Fruit fly (Drosophila melanogaster): ENCODE measurements around the gene Kul.

The Kul gene

DNA sequence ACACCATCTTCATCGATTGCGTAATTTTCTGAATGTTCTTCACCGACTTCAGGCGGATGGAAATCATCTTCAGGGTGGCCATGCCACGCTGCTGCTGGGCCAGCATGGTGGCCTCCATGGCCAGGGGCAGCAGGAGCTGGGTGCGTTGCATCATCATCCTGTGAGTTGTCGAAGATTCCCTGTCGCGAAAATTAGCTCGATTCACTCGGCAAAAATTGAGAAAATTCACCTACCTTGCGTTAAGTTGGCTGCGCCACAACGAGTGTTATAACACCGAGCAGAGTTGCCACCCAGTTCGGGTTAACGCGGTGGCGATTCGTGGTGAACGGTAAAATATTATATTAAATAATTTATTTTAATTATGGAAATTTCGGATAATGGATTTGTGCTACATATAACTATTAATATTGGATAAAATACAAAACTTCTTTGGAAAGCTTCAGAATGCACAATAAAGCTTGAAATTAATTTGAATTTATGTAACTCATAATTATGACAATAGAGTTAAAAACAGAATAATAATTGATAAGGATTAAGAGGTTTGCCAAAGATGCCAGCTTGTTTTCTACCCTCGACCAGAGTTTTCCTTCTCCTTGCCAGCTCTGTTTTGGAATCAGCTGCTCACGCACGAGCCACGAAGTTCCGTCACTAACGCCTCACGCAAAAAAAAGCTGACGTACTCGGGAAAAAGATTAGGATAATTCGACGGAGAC lies 23.1 kb downstream of the Kul start, which contains the start of the genes ATPsyngamma and yata (continued):
- TF ChIP-seq Fer3 (tag; optimal IDR thresholded peaks at IDR 0.05) (peak; percentile 9), CG11085 (GFP tag; IDR thresholded peaks at IDR 0.05) (no peak), CG3847 (GFP tag; IDR thresholded peaks at IDR 0.05) (peak; percentile 59; the same call in 1 of the 2 replicates), CG9797 (GFP tag; optimal IDR thresholded peaks at IDR 0.05) (peak; percentile 13), CG13424 (tag; optimal IDR thresholded peaks at IDR 0.05) (peak; percentile 47), PHDP (tag; optimal IDR thresholded peaks at IDR 0.05) (peak; percentile 18), CG13287 (GFP tag; IDR thresholded peaks at IDR 0.05; ENCODE audit: partially characterized antibody) (peak; percentile 68), CG8478 (optimal IDR thresholded peaks at IDR 0.05) (no peak), Ptx1 (GFP tag; IDR thresholded peaks at IDR 0.05) (peak; percentile 47), Gug (GFP tag; IDR thresholded peaks at IDR 0.05) (peak; percentile 45; the same call in 1 of the 4 replicates), CG6254 (GFP tag; optimal IDR thresholded peaks at IDR 0.05) (no peak), Meics (GFP tag; optimal IDR thresholded peaks at IDR 0.05) (peak; percentile 65), amos (GFP tag; IDR thresholded peaks at IDR 0.05; ENCODE audit: partially characterized antibody) (peak; percentile 84), sens (GFP tag) (peak; percentile 74), ato (GFP tag; IDR thresholded peaks at IDR 0.05; ENCODE audit: partially characterized antibody) (peak; percentile 55), TFAM (GFP tag; optimal IDR thresholded peaks at IDR 0.05) (no peak), CG7963 (GFP tag; IDR thresholded peaks at IDR 0.05; ENCODE audit: partially characterized antibody) (peak; percentile 49; the same call in 2 of the 3 replicates), chif (GFP tag; optimal IDR thresholded peaks at IDR 0.05) (no peak), lmd (GFP tag; IDR thresholded peaks at IDR 0.05) (peak; percentile 39; the same call in 1 of the 2 replicates), Rfx (GFP tag; IDR thresholded peaks at IDR 0.05) (peak; percentile 48), CG31224 (GFP tag; IDR thresholded peaks at IDR 0.05) (no peak), insv (GFP tag; optimal IDR thresholded peaks at IDR 0.05) (peak in 1 of 2 experiments; percentile 30), BEAF-32 (GFP tag; optimal IDR thresholded peaks at IDR 0.05) (peak; percentile 78), Elba2 (GFP tag; optimal IDR thresholded peaks at IDR 0.05) (peak; percentile 9), CG12769 (tag; optimal IDR thresholded peaks at IDR 0.05) (no peak), CG10274 (GFP tag; optimal IDR thresholded peaks at IDR 0.05) (no peak), CG18764 (GFP tag; optimal IDR thresholded peaks at IDR 0.05) (peak; percentile 2), Doc2 (GFP tag; IDR thresholded peaks at IDR 0.05) (no peak), CG9727 (GFP tag; optimal IDR thresholded peaks at IDR 0.05) (peak; percentile 28), dysf (GFP tag; IDR thresholded peaks at IDR 0.05) (peak; percentile 19; the same call in 1 of the 3 replicates), YL-1 (GFP tag; optimal IDR thresholded peaks at IDR 0.05) (peak; percentile 92), Oli (tag; optimal IDR thresholded peaks at IDR 0.05) (peak; percentile 19), CG12659 (GFP tag; optimal IDR thresholded peaks at IDR 0.05) (peak; percentile 83), slou (GFP tag; optimal IDR thresholded peaks at IDR 0.05) (no peak), CG2202 (tag; optimal IDR thresholded peaks at IDR 0.05) (no peak), CTCF (GFP tag; optimal IDR thresholded peaks at IDR 0.05) (peak; percentile 9), CG9609 (GFP tag; optimal IDR thresholded peaks at IDR 0.05) (no peak), CG13775 (GFP tag; optimal IDR thresholded peaks at IDR 0.05) (peak; percentile 14), row (GFP tag; IDR thresholded peaks at IDR 0.05) (peak; percentile 86), ewg (GFP tag; optimal IDR thresholded peaks at IDR 0.05) (peak; percentile 11), Bteb2 (GFP tag; optimal IDR thresholded peaks at IDR 0.05) (no peak), Ets65A (GFP tag) (peak; percentile 31), lola (GFP tag; optimal IDR thresholded peaks at IDR 0.05) (peak in 1 of 3 experiments; percentile 35), gro (GFP tag; optimal IDR thresholded peaks at IDR 0.05) (no peak), CG10209 (GFP tag; optimal IDR thresholded peaks at IDR 0.05) (peak; percentile 37), CG30020 (tag; optimal IDR thresholded peaks at IDR 0.05) (peak; percentile 42), CG42726 (GFP tag; IDR thresholded peaks at IDR 0.05; ENCODE audit: partially characterized antibody) (peak; percentile 16; the same call in 1 of the 2 replicates), Xbp1 (GFP tag; optimal IDR thresholded peaks at IDR 0.05) (peak; percentile 14), sug (tag; optimal IDR thresholded peaks at IDR 0.05) (peak; percentile 54)

Data from whole organism, embryonic.